Fruit fly (Drosophila melanogaster): Measurements from ENCODE around the gene wdb.

Gene wdb

DNA sequence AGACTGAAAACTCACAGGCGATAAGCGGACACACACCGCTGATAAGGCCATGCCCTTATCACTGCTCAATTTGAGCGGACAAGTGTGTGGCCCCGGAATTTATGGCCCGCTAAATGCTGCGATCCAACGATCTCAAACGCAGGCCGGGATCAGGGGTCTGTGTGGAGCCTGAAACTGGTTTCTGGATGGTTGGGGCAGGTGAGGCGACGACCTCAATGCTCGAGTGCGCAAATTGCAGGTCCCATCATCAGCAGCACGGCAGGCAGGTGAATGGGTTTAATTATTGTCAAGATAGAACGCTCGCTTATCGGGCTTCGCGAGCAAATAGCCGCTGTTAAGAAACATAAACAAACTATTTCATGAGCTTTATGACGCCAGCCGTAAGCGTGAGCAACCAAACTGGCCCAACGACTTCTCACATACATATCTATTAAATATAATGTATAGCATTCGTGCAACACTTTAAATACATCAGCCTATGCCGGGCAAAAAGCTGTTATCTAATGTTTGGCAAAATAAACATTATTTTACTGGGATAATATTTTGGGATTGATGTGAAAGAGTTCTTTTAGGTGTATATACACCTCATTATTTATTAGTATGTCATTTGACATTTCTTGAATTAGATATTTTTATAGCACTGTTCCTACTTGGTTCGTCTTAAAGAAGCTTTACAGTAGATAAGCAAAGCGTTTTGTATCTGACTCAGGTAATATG is 23.7 kb upstream of the wdb start:
- TF ChIP-seq psq (GFP tag; optimal IDR thresholded peaks at IDR 0.05): no peak
- peak; percentile 19 for TF ChIP-seq OdsH (GFP tag; optimal IDR thresholded peaks at IDR 0.05)
- no peak for TF ChIP-seq Hr78 (GFP tag; optimal IDR thresholded peaks at IDR 0.05)
- peak; percentile 6 for TF ChIP-seq br (GFP tag; optimal IDR thresholded peaks at IDR 0.05)
- peak; percentile 14 for TF ChIP-seq Hnf4 (GFP tag; optimal IDR thresholded peaks at IDR 0.05)

DNA sequence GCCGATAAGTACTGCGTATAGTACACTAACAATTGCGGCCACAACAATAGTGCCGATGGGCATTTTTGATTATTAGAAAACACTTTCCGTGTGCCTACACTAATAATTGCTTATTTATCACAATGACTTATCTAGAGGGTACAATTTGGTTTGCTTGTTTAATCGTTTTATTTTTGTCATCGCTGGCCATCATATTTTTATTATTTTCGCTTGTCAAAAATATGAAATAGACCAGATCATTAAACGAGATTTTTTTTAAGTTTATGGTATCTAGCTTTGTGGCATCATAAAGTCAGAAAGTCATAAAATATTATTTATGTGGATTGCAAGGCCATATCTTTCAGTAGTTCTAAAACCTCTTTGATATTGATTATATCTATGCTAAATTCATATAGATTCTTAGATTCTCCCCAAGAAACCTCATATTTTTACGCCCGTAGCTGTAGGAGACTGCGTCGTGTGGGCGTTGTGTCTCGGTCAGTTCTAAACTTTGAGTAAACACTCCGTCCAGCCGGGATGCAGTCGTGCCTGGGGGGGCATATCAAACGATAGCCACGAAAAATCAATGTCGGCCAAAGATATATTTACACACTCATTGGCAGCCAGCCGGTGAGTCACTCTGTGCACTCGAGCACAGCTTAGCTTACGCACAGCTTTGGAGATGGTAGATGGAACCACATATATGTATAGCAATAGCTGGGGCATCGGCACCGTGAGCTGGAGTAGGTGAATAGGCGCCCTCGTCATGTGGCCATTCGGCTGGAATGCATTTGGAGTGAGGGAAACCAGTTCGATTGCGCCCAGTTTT is 22.8 kb upstream of the wdb start:
- peak; percentile 8 for TF ChIP-seq woc (GFP tag; optimal IDR thresholded peaks at IDR 0.05)
- peak; percentile 53 for TF ChIP-seq fru (GFP tag; optimal IDR thresholded peaks at IDR 0.05)
- no peak for TF ChIP-seq Dif (GFP tag; optimal IDR thresholded peaks at IDR 0.05; ENCODE audit: partially characterized antibody)
- peak; percentile 47 for TF ChIP-seq h (GFP tag; optimal IDR thresholded peaks at IDR 0.05)
- TF ChIP-seq lola (GFP tag; optimal IDR thresholded peaks at IDR 0.05): no peak
- TF ChIP-seq Rel (GFP tag; optimal IDR thresholded peaks at IDR 0.05): no peak
- TF ChIP-seq Rel (tag; optimal IDR thresholded peaks at IDR 0.05): no peak
- no peak for TF ChIP-seq br (GFP tag; optimal IDR thresholded peaks at IDR 0.05)
- TF ChIP-seq GATAd (GFP tag; optimal IDR thresholded peaks at IDR 0.05): no peak
- TF ChIP-seq HLH106 (tag; optimal IDR thresholded peaks at IDR 0.05): peak; percentile 38
- TF ChIP-seq CG9705 (GFP tag; optimal IDR thresholded peaks at IDR 0.05): no peak
- peak; percentile 29 for TF ChIP-seq Sp1 (GFP tag; optimal IDR thresholded peaks at IDR 0.05)
- TF ChIP-seq Vsx2 (GFP tag; optimal IDR thresholded peaks at IDR 0.05; ENCODE audit: partially characterized antibody): no peak
- TF ChIP-seq Hnf4 (GFP tag; optimal IDR thresholded peaks at IDR 0.05): no peak
- TF ChIP-seq psq (GFP tag; optimal IDR thresholded peaks at IDR 0.05): peak; percentile 36
- peak; percentile 49 for TF ChIP-seq OdsH (GFP tag; optimal IDR thresholded peaks at IDR 0.05)
- no peak for TF ChIP-seq sage (GFP tag; optimal IDR thresholded peaks at IDR 0.05)
- peak in 1 of 2 experiments; percentile 62 for TF ChIP-seq foxo (GFP tag; optimal IDR thresholded peaks at IDR 0.05)
- TF ChIP-seq CrebA (GFP tag; optimal IDR thresholded peaks at IDR 0.05; ENCODE audit: borderline replicate concordance): no peak
- no peak for TF ChIP-seq dsf (GFP tag; optimal IDR thresholded peaks at IDR 0.05; ENCODE audit: borderline replicate concordance)
- no peak for TF ChIP-seq tai (GFP tag; optimal IDR thresholded peaks at IDR 0.05)
- TF ChIP-seq dl (GFP tag; optimal IDR thresholded peaks at IDR 0.05; ENCODE audit: insufficient read depth in 1 of 2, partially characterized antibody in 2 of 2): no peak
- no peak for TF ChIP-seq brk (GFP tag; optimal IDR thresholded peaks at IDR 0.05)
- TF ChIP-seq Dfd (GFP tag; optimal IDR thresholded peaks at IDR 0.05): no peak
- TF ChIP-seq Mio (GFP tag; optimal IDR thresholded peaks at IDR 0.05): no peak
- no peak for TF ChIP-seq N (GFP tag; optimal IDR thresholded peaks at IDR 0.05)
- no peak for TF ChIP-seq Myc (optimal IDR thresholded peaks at IDR 0.05)
- no peak for TF ChIP-seq sv (GFP tag; optimal IDR thresholded peaks at IDR 0.05)
- TF ChIP-seq usp (GFP tag; optimal IDR thresholded peaks at IDR 0.05): no peak
- TF ChIP-seq Jra (GFP tag; optimal IDR thresholded peaks at IDR 0.05): no peak
- TF ChIP-seq dmrt93B (GFP tag; optimal IDR thresholded peaks at IDR 0.05): no peak
- no peak for TF ChIP-seq CG32264 (GFP tag; optimal IDR thresholded peaks at IDR 0.05)
- no peak for TF ChIP-seq pan (optimal IDR thresholded peaks at IDR 0.05)
- peak; percentile 32 for TF ChIP-seq rgr (GFP tag; optimal IDR thresholded peaks at IDR 0.05)

DNA sequence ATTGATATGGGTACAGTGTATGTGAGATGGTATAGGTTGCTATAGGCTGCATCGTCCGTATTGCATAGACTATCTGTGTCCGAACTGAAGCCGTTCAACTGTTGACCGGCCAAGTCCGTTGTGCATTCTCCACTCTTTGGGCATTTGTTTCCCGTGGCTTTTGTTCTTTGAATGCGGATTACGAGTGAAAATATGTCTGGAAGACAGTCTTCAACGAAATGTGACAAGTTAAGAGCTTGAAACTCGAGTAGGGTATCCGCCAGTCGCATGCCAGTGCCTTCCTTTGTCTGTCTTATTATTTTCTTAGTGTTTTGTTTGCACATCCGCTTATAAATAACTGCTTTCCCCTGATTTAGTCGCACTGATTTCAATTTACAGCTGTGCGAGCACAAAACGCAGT is 21.6 kb upstream of the wdb start:
- TF ChIP-seq Hnf4 (GFP tag; optimal IDR thresholded peaks at IDR 0.05) (no peak), GATAd (GFP tag; optimal IDR thresholded peaks at IDR 0.05) (no peak), h (GFP tag; optimal IDR thresholded peaks at IDR 0.05) (no peak), woc (GFP tag; optimal IDR thresholded peaks at IDR 0.05) (no peak), sv (GFP tag; optimal IDR thresholded peaks at IDR 0.05) (no peak), Sp1 (GFP tag; optimal IDR thresholded peaks at IDR 0.05) (no peak), Abd-B (GFP tag; optimal IDR thresholded peaks at IDR 0.05) (no peak), dmrt93B (GFP tag; optimal IDR thresholded peaks at IDR 0.05) (no peak), dsf (GFP tag; optimal IDR thresholded peaks at IDR 0.05; ENCODE audit: borderline replicate concordance) (no peak), HLH106 (tag; optimal IDR thresholded peaks at IDR 0.05) (no peak), Jra (GFP tag; optimal IDR thresholded peaks at IDR 0.05) (no peak), brk (GFP tag; optimal IDR thresholded peaks at IDR 0.05) (no peak), sage (GFP tag; optimal IDR thresholded peaks at IDR 0.05) (no peak), CG32264 (GFP tag; optimal IDR thresholded peaks at IDR 0.05) (no peak), usp (GFP tag; optimal IDR thresholded peaks at IDR 0.05) (no peak), foxo (GFP tag; optimal IDR thresholded peaks at IDR 0.05) (no peak), br (GFP tag; optimal IDR thresholded peaks at IDR 0.05) (no peak)
